Fruit fly (Drosophila melanogaster): ENCODE data around the gene MKP-4.
A peak's percentile ranks its signal among the peaks of the same experiment; 100 is the strongest.

DNA sequence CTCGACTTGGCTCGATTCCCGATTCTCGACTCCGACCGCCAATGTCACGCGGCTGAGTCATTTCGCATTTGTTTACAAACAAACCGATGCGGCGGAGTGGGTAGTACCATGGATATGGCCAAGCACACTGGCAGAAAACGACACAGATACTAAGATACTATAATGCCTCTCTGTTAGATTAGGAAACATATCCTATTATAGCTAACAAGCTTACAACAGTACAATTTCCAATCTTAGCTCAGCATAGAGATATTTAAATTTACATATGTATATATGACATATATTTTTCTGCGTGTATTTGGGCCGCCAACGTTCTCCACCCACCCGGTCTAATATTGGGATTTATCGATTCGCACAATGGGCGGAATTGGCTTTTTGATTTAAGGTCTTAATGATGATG lies 19.0 kb upstream of the MKP-4 start:
- TF ChIP-seq CG32264 (GFP tag; optimal IDR thresholded peaks at IDR 0.05) = no peak
- peak; percentile 59 for TF ChIP-seq OdsH (GFP tag; optimal IDR thresholded peaks at IDR 0.05)
- TF ChIP-seq br (GFP tag; optimal IDR thresholded peaks at IDR 0.05) = peak; percentile 46
- TF ChIP-seq h (GFP tag; optimal IDR thresholded peaks at IDR 0.05) = peak; percentile 76
- TF ChIP-seq ey (GFP tag; optimal IDR thresholded peaks at IDR 0.05) = peak; percentile 48
- no peak for TF ChIP-seq tai (GFP tag; optimal IDR thresholded peaks at IDR 0.05)
- TF ChIP-seq Hr78 (GFP tag; optimal IDR thresholded peaks at IDR 0.05) = no peak
- peak; percentile 69 for TF ChIP-seq sv (GFP tag; optimal IDR thresholded peaks at IDR 0.05)
- peak; percentile 31 for TF ChIP-seq psq (GFP tag; optimal IDR thresholded peaks at IDR 0.05)
- peak; percentile 30 for TF ChIP-seq Sp1 (GFP tag; optimal IDR thresholded peaks at IDR 0.05)
- TF ChIP-seq pan (optimal IDR thresholded peaks at IDR 0.05) = no peak
- TF ChIP-seq Mio (GFP tag; optimal IDR thresholded peaks at IDR 0.05) = no peak
- no peak for TF ChIP-seq usp (GFP tag; optimal IDR thresholded peaks at IDR 0.05)

All from whole organism, wandering third instar larva.